Worm (Caenorhabditis elegans): ENCODE results near the gene natc-1.

natc-1 gene

DNA sequence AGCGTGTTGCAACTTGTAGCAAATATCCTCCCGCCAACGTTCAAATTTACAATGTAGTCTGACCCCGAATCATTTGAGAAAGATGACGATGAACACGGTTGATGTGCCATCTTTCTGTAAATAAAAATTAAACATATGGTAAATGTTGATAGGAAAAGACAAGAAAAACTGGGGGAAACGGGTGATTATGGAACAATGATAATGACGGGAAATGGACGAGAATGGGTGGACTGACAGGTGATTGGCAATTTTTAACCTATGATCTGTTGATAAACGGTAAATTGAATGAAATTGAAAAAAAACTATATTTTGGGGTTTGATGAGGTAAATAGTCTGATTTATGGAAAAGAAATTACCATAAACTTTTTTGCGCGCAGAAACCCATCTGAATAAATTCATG, 1.9 kb upstream of the natc-1 start, which contains the start of gene T23B12.6:
Gene T23B12.6, minus strand, starts transcription at position 114 of the 400 bp plus-strand sequence.
- no peak for TF ChIP-seq nfya-1 (tag; optimal IDR thresholded peaks at IDR 0.05; ENCODE audit: insufficient read depth)
- TF ChIP-seq pqm-1 (tag; optimal IDR thresholded peaks at IDR 0.05): peak; percentile 41
- no peak for TF ChIP-seq ceh-9 (tag; optimal IDR thresholded peaks at IDR 0.05)
- TF ChIP-seq ztf-4 (tag; optimal IDR thresholded peaks at IDR 0.05): no peak
- TF ChIP-seq R02D3.7 (tag; optimal IDR thresholded peaks at IDR 0.05): no peak
- TF ChIP-seq nhr-67 (tag; optimal IDR thresholded peaks at IDR 0.05): no peak
- TF ChIP-seq elt-2 (tag; optimal IDR thresholded peaks at IDR 0.05): peak; percentile 74
- TF ChIP-seq pha-4 (tag; optimal IDR thresholded peaks at IDR 0.05): peak; percentile 36
- TF ChIP-seq lsy-12 (tag; optimal IDR thresholded peaks at IDR 0.05): no peak
- TF ChIP-seq tbx-2 (tag; optimal IDR thresholded peaks at IDR 0.05): no peak

DNA sequence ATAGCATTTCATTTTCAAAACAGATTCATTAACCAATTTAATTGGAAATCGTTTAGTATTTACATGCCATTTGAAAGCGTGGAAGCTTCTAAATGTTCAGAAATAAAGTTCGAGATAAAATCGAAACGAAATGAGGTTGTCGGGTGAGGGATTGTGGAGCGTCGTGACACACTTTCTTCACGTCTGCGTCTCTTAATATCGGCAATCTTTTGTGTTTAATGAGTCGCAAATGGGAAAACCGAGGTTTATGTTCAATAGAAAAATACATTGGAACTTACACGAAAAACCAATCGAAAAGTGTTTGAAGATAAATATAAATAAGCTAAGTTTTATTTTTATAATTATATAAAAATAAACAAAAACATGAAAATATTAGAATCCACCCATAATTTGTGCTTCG, 1.4 kb upstream of the natc-1 start:
- TF ChIP-seq egl-5 (tag; optimal IDR thresholded peaks at IDR 0.05): peak; percentile 91
- no peak for TF ChIP-seq jun-1 (tag; optimal IDR thresholded peaks at IDR 0.05)
- peak; percentile 0 for TF ChIP-seq snpc-4 (tag; optimal IDR thresholded peaks at IDR 0.05)
- TF ChIP-seq nfya-1 (tag; optimal IDR thresholded peaks at IDR 0.05; ENCODE audit: insufficient read depth): peak; percentile 5
- peak; percentile 40 for TF ChIP-seq nhr-25 (tag; optimal IDR thresholded peaks at IDR 0.05)
- TF ChIP-seq egl-27 (tag; optimal IDR thresholded peaks at IDR 0.05): no peak
- TF ChIP-seq pha-4 (tag; optimal IDR thresholded peaks at IDR 0.05): peak; percentile 25
- peak; percentile 65 for TF ChIP-seq nhr-23 (tag; optimal IDR thresholded peaks at IDR 0.05)

DNA sequence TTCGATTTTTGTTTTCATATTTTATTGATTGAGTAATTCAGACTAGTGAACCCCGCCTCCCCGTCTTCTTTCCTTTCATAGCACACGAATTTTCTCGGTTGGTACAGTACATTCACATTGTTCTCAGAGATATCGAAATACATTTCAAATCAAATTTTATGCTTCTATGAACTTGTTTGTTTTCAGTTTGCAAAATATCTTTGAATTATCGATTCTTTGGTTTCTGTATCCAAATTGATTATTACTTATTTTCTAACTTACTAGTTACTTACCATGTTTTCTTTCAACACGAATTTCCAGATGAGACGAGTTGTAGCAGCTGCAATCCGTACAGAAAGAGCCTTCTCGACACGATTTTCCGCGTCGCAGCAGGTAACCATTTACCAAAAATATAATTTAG, 3.2 kb downstream of the natc-1 start, which contains the start of gene mrps-2:
Gene mrps-2, plus strand, starts transcription at position 301 of the 400 bp plus-strand sequence.
- TF ChIP-seq egl-5 (tag; optimal IDR thresholded peaks at IDR 0.05) (no peak), nhr-76 (tag; optimal IDR thresholded peaks at IDR 0.05) (no peak), pqm-1 (tag; optimal IDR thresholded peaks at IDR 0.05) (no peak), sea-2 (GFP tag; optimal IDR thresholded peaks at IDR 0.05) (no peak), jun-1 (tag; optimal IDR thresholded peaks at IDR 0.05) (no peak), eor-1 (tag; optimal IDR thresholded peaks at IDR 0.05) (no peak), ztf-11 (tag; optimal IDR thresholded peaks at IDR 0.05) (no peak)

DNA sequence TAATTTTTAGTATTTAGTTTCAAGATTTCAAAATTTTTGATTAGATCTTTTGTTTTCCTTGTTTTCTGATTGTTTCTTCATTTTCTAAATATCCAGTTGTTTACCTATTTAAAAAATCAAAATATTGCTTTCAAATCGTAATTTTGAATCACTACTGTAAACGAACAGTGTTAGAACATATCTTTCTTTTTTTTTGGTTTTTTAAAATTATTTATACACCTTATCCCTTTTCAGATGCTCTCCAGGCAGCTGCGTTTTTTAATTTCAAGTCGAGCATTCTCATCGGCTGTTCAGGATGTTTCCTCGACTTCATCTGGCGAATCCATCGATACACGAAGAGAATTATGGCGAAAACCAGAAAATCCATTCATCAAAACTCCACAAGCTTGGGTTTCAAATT, 4.9 kb downstream of the natc-1 start, which contains the start of gene mrpl-4:
Gene mrpl-4, plus strand, starts transcription at position 235 of the 400 bp plus-strand sequence.
- TF ChIP-seq ztf-4 (tag; optimal IDR thresholded peaks at IDR 0.05) (no peak), R02D3.7 (tag; optimal IDR thresholded peaks at IDR 0.05) (no peak), ZK546.5 (tag; optimal IDR thresholded peaks at IDR 0.05) (no peak), nfya-1 (tag; optimal IDR thresholded peaks at IDR 0.05; ENCODE audit: insufficient read depth) (no peak), hmg-11 (tag; optimal IDR thresholded peaks at IDR 0.05) (no peak), nhr-77 (tag; optimal IDR thresholded peaks at IDR 0.05) (no peak), jun-1 (tag; optimal IDR thresholded peaks at IDR 0.05) (no peak), lin-39 (tag; optimal IDR thresholded peaks at IDR 0.05) (no peak), snpc-4 (tag; optimal IDR thresholded peaks at IDR 0.05) (no peak), nhr-43 (tag; optimal IDR thresholded peaks at IDR 0.05; ENCODE audit: poor library complexity, severe bottlenecking) (no peak), nhr-67 (tag; optimal IDR thresholded peaks at IDR 0.05) (no peak), nhr-23 (tag; optimal IDR thresholded peaks at IDR 0.05) (no peak), skn-1 (tag; optimal IDR thresholded peaks at IDR 0.05) (no peak), nhr-12 (tag; optimal IDR thresholded peaks at IDR 0.05) (no peak), pqm-1 (tag; optimal IDR thresholded peaks at IDR 0.05) (no peak), nhr-237 (tag; optimal IDR thresholded peaks at IDR 0.05) (no peak), lin-15B (tag; optimal IDR thresholded peaks at IDR 0.05) (no peak), elt-2 (tag; optimal IDR thresholded peaks at IDR 0.05) (no peak), elt-3 (tag; optimal IDR thresholded peaks at IDR 0.05) (no peak), daf-12 (tag; optimal IDR thresholded peaks at IDR 0.05) (no peak)

DNA sequence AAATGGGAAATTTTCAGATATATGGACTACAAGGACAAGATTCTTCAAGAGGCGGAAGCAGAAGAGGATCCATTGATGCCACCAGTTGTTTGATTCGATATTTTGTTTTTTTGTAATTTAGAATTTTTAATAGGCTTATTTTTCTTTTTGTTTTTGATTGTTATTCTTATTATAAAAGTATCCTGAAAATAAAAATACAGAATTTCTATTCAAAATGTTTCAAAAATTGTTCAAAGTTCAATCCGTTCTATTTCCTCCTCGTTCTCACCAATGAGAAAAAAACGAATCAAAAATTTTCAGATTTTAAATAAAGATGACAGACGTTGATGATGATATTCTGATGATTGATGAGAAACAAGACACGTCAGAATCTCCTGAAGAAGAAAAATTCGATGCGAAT, 6.6 kb downstream of the natc-1 start, which contains the start of gene phf-30:
Gene phf-30, plus strand, starts transcription at position 301 of the 400 bp plus-strand sequence.
- no peak for TF ChIP-seq nhr-28 (tag; optimal IDR thresholded peaks at IDR 0.05)
- TF ChIP-seq lin-15B (tag; optimal IDR thresholded peaks at IDR 0.05): no peak
- TF ChIP-seq unc-39 (tag; optimal IDR thresholded peaks at IDR 0.05): no peak
- no peak for TF ChIP-seq elt-1 (tag; optimal IDR thresholded peaks at IDR 0.05)
- no peak for TF ChIP-seq egl-5 (tag; optimal IDR thresholded peaks at IDR 0.05)
- no peak for TF ChIP-seq sea-2 (GFP tag; optimal IDR thresholded peaks at IDR 0.05)
- no peak for TF ChIP-seq ztf-4 (tag; optimal IDR thresholded peaks at IDR 0.05)
- no peak for TF ChIP-seq fkh-2 (tag; optimal IDR thresholded peaks at IDR 0.05)
- TF ChIP-seq mdl-1 (tag; optimal IDR thresholded peaks at IDR 0.05): no peak
- no peak for TF ChIP-seq unc-62 (GFP tag; optimal IDR thresholded peaks at IDR 0.05)
- no peak for TF ChIP-seq skn-1 (tag; optimal IDR thresholded peaks at IDR 0.05)
- TF ChIP-seq tbx-2 (tag; optimal IDR thresholded peaks at IDR 0.05): no peak
- TF ChIP-seq lsy-12 (tag; optimal IDR thresholded peaks at IDR 0.05): no peak
- no peak for TF ChIP-seq pha-4 (tag; optimal IDR thresholded peaks at IDR 0.05)
- no peak for TF ChIP-seq R02D3.7 (tag; optimal IDR thresholded peaks at IDR 0.05)
- TF ChIP-seq lin-39 (tag; optimal IDR thresholded peaks at IDR 0.05): no peak

Measured in whole organism, L3 larva.